Worm (Caenorhabditis elegans) whole organism, late embryonic: ENCODE measurements around the gene odr-4.

ENCODE experiments used
- ceh-31 ChIP-seq: sonication (generic microtip); optimal IDR thresholded peaks from 2 replicates; lab custom pipeline; 2016; ENCODE audit warnings: missing genetic modification characterization, missing compliant biosample characterization
- hlh-8 ChIP-seq: sonication (generic microtip); optimal IDR thresholded peaks from 2 replicates; lab custom pipeline; 2016; ENCODE audit warnings: missing genotype, missing genetic modification characterization, missing compliant biosample characterization
- zip-5 ChIP-seq: sonication (generic microtip); optimal IDR thresholded peaks from 2 replicates; lab custom pipeline; 2016; ENCODE audit warnings: missing genetic modification characterization, missing compliant biosample characterization
- ztf-16 ChIP-seq: sonication (generic microtip); optimal IDR thresholded peaks from 2 replicates; lab custom pipeline; 2017; ENCODE audit warnings: missing genetic modification characterization, missing compliant biosample characterization

The odr-4 gene

ce11 chrIII:6756769-6757168 lies 26.2 kb downstream of the odr-4 start:
- TF ChIP-seq hlh-8 (tag; lab: Kevin White, UChicago) (no peak), ztf-16 (no peak), ceh-31 (no peak), zip-5 (tag; lab: Kevin White, UChicago) (no peak)
